Worm (Caenorhabditis elegans) whole organism, L4 larva: ENCODE data around the gene acr-16.
"Not testable (repeated sequence)": the region's sequence is repeated elsewhere in the genome, so short reads cannot be mapped to it uniquely, and the experiment has no call there.

ENCODE experiments used
- Y5F2A.4 ChIP-seq: fragments of 200-800 bp; sonication (Bioruptor generic); optimal IDR thresholded peaks from 2 replicates; lab custom pipeline; 2018; ENCODE audit warnings: mild to moderate bottlenecking, missing genetic modification characterization, missing compliant biosample characterization
- ces-1 ChIP-seq: fragments of 150-350 bp; sonication (generic microtip); optimal IDR thresholded peaks from 4 replicates; lab custom pipeline; 2014; ENCODE audit warnings: missing biosample characterization, missing genetic modification reagents, missing genetic modification characterization
- fkh-10 ChIP-seq: fragments of 150-350 bp; optimal IDR thresholded peaks from 2 replicates; lab custom pipeline; 2014; ENCODE audit warnings: missing biosample characterization, missing genetic modification reagents, missing genetic modification characterization
- lin-13 ChIP-seq: fragments of 150-350 bp; optimal IDR thresholded peaks from 2 replicates; lab custom pipeline; 2014; ENCODE audit warnings: missing biosample characterization, missing genetic modification reagents, missing genetic modification characterization
- nhr-237 ChIP-seq: sonication (generic microtip); optimal IDR thresholded peaks from 2 replicates; lab custom pipeline; 2017; ENCODE audit warnings: missing biosample characterization, missing genetic modification characterization
- snpc-4 ChIP-seq: fragments of 150-350 bp; optimal IDR thresholded peaks from 2 replicates; lab custom pipeline; 2014; ENCODE audit warnings: missing biosample characterization, missing genetic modification characterization

- not testable (repeated sequence) for TF ChIP-seq snpc-4 (tag; lab: Kevin White, UChicago); lin-13; ces-1 (GFP tag; lab: Kevin White, UChicago); fkh-10 (GFP tag; lab: Kevin White, UChicago); nhr-237 (tag; lab: Kevin White, UChicago); Y5F2A.4 (GFP tag; lab: Kevin White, UChicago)
These were observed 13.7 kb downstream of the acr-16 start, which contains the start of gene F25G6.1 for ce11 chrV:8574762-8575161.
